Fruit fly (Drosophila melanogaster) whole organism, embryonic: Measurements from ENCODE around the gene CG16790.

Experiments used
- Ada2b ChIP-seq: fragments of 200-800 bp; sonication (Bioruptor generic); IDR thresholded peaks from 2 replicates; pipeline ENCODE4 v1.3.6; 2022; ENCODE audit warnings: missing biosample characterization, missing genetic modification characterization
- CG11398 ChIP-seq: fragments of 200-800 bp; sonication (Bioruptor generic); optimal IDR thresholded peaks from 2 replicates; lab custom pipeline; 2016; ENCODE audit warnings: missing biosample characterization, missing genetic modification characterization
- CG11504 ChIP-seq: fragments of 200-800 bp; sonication (Bioruptor generic); optimal IDR thresholded peaks from 3 replicates; lab custom pipeline; 2019; ENCODE audit warnings: missing biosample characterization, mild to moderate bottlenecking, missing genetic modification characterization, moderate library complexity
- CG12104 ChIP-seq: fragments of 200-800 bp; sonication (Bioruptor generic); optimal IDR thresholded peaks from 3 replicates; lab custom pipeline; 2016; ENCODE audit warnings: missing biosample characterization, missing genetic modification characterization
- CG13123 ChIP-seq: fragments of 200-800 bp; sonication (Bioruptor generic); optimal IDR thresholded peaks from 2 replicates; lab custom pipeline; 2016; ENCODE audit warnings: missing biosample characterization, missing genetic modification characterization
- CG13624 ChIP-seq: fragments of 200-800 bp; sonication (Bioruptor generic); optimal IDR thresholded peaks from 2 replicates; lab custom pipeline; 2016; ENCODE audit warnings: missing biosample characterization, missing genetic modification characterization
- CG14860 ChIP-seq: fragments of 200-800 bp; sonication (Bioruptor generic); IDR thresholded peaks from 3 replicates; pipeline ENCODE4 v1.3.6; 2022; ENCODE audit warnings: missing biosample characterization, missing genetic modification characterization; ENCODE audit not compliant: partially characterized antibody
- CG18476 ChIP-seq: fragments of 200-800 bp; sonication (Bioruptor generic); optimal IDR thresholded peaks from 2 replicates; lab custom pipeline; 2016; ENCODE audit warnings: missing biosample characterization, mild to moderate bottlenecking, missing genetic modification characterization
- CG30020 ChIP-seq: fragments of 200-800 bp; optimal IDR thresholded peaks from 2 replicates; lab custom pipeline; 2019; ENCODE audit warnings: missing biosample characterization, mild to moderate bottlenecking, missing genetic modification characterization, moderate library complexity
- CG31365 ChIP-seq: fragments of 200-800 bp; sonication (Bioruptor generic); optimal IDR thresholded peaks from 2 replicates; lab custom pipeline; 2018; ENCODE audit warnings: missing biosample characterization, mild to moderate bottlenecking, missing genetic modification characterization
- CG4424 ChIP-seq: fragments of 200-800 bp; sonication (Bioruptor generic); optimal IDR thresholded peaks from 3 replicates; lab custom pipeline; 2016; ENCODE audit warnings: missing biosample characterization, missing genetic modification characterization
- CG5953 ChIP-seq: fragments of 200-800 bp; sonication (Bioruptor generic); IDR thresholded peaks from 2 replicates; pipeline ENCODE4 v1.3.6; 2022; ENCODE audit warnings: missing biosample characterization, missing genetic modification characterization
- CG9797 ChIP-seq: fragments of 200-800 bp; sonication (Bioruptor generic); optimal IDR thresholded peaks from 3 replicates; lab custom pipeline; 2018; ENCODE audit warnings: missing biosample characterization, mild to moderate bottlenecking, missing genetic modification characterization
- CG9876 ChIP-seq: fragments of 200-800 bp; sonication (Bioruptor generic); optimal IDR thresholded peaks from 2 replicates; lab custom pipeline; 2016; ENCODE audit warnings: missing biosample characterization, missing genetic modification characterization
- CoRest ChIP-seq: fragments of 200-800 bp; sonication (Bioruptor generic); optimal IDR thresholded peaks from 3 replicates; lab custom pipeline; 2018; ENCODE audit warnings: missing biosample characterization, mild to moderate bottlenecking, missing genetic modification characterization, moderate library complexity
- Dad ChIP-seq: fragments of 200-800 bp; sonication (Bioruptor generic); optimal IDR thresholded peaks from 3 replicates; lab custom pipeline; 2016; ENCODE audit warnings: missing biosample characterization, missing genetic modification characterization
- Dfd ChIP-seq, 2 experiments: fragments of >200 bp; optimal IDR thresholded peaks; 2 replicates each; lab custom pipeline; 2017; ENCODE audit warnings: missing biosample characterization in 2 of 2, missing genetic modification characterization in 2 of 2
- Ets65A ChIP-seq: fragments of 200-800 bp; sonication (Bioruptor generic); peaks from one replicate; lab custom pipeline; 2016; ENCODE audit warnings: missing biosample characterization, missing genetic modification characterization
- Ets97D ChIP-seq: fragments of 200-800 bp; sonication (Bioruptor generic); optimal IDR thresholded peaks from 3 replicates; lab custom pipeline; 2016; ENCODE audit warnings: missing biosample characterization, missing genetic modification characterization
- HmgD ChIP-seq: fragments of 200-800 bp; sonication (Bioruptor generic); optimal IDR thresholded peaks from 3 replicates; lab custom pipeline; 2016; ENCODE audit warnings: missing biosample characterization, missing genetic modification characterization
- Hr51 ChIP-seq, 2 experiments: fragments of 200-800 bp; sonication (Bioruptor generic); optimal IDR thresholded peaks; 2 replicates in 1 of 2; 3 replicates in 1 of 2; lab custom pipeline; 2016 to 2018; ENCODE audit warnings: missing biosample characterization in 2 of 2, missing genetic modification characterization in 2 of 2, mild to moderate bottlenecking in 1 of 2, moderate library complexity in 1 of 2
- Kr ChIP-seq: fragments of 200-800 bp; sonication (Bioruptor generic); optimal IDR thresholded peaks from 2 replicates; lab custom pipeline; 2017; ENCODE audit warnings: missing biosample characterization, mild to moderate bottlenecking, missing genetic modification characterization
- Lhr ChIP-seq: fragments of 200-800 bp; sonication (Bioruptor generic); optimal IDR thresholded peaks from 3 replicates; lab custom pipeline; 2017; ENCODE audit warnings: mild to moderate bottlenecking, missing biosample characterization, missing genetic modification reagents, missing genetic modification characterization
- MTF-1 ChIP-seq: fragments of 200-800 bp; sonication (Bioruptor generic); optimal IDR thresholded peaks from 2 replicates; lab custom pipeline; 2018; ENCODE audit warnings: missing biosample characterization, mild to moderate bottlenecking, missing genetic modification characterization, borderline replicate concordance
- Nf-YB ChIP-seq: fragments of 200-800 bp; sonication (Bioruptor generic); optimal IDR thresholded peaks from 3 replicates; lab custom pipeline; 2019; ENCODE audit warnings: missing biosample characterization, mild to moderate bottlenecking, missing genetic modification characterization, moderate library complexity
- Oaz ChIP-seq: fragments of 200-800 bp; sonication (Bioruptor generic); IDR thresholded peaks from 2 replicates; pipeline ENCODE4 v1.3.6; 2022; ENCODE audit warnings: missing biosample characterization, missing genetic modification characterization
- Sry-δ ChIP-seq: fragments of 200-800 bp; sonication (Bioruptor generic); optimal IDR thresholded peaks from 2 replicates; lab custom pipeline; 2016; ENCODE audit warnings: missing biosample characterization, missing genetic modification characterization
- Tbp ChIP-seq: fragments of >200 bp; optimal IDR thresholded peaks from 2 replicates; lab custom pipeline; 2018; ENCODE audit warnings: missing biosample characterization, missing genetic modification characterization
- Xrp1 ChIP-seq: fragments of 200-800 bp; sonication (Bioruptor generic); IDR thresholded peaks from 2 replicates; pipeline ENCODE4 v1.3.6; 2022; ENCODE audit warnings: missing biosample characterization, missing genetic modification characterization
- aop ChIP-seq: fragments of 200-800 bp; sonication (Bioruptor generic); IDR thresholded peaks from 2 replicates; pipeline ENCODE4 v1.3.6; 2022; ENCODE audit warnings: missing biosample characterization, missing genetic modification characterization
- ara ChIP-seq: fragments of 200-800 bp; sonication (Bioruptor generic); IDR thresholded peaks from 2 replicates; pipeline ENCODE4 v1.3.6; 2022; ENCODE audit warnings: missing biosample characterization, missing genetic modification characterization
- bowl ChIP-seq: fragments of 200-800 bp; sonication (Bioruptor generic); IDR thresholded peaks from 2 replicates; pipeline ENCODE4 v1.3.6; 2022; ENCODE audit warnings: missing biosample characterization, missing genetic modification characterization
- br ChIP-seq: fragments of >200 bp; optimal IDR thresholded peaks from 2 replicates; lab custom pipeline; 2017
- bsh ChIP-seq, 2 experiments: fragments of 200-800 bp; sonication (Bioruptor generic); optimal IDR thresholded peaks; 2 replicates each; lab custom pipeline; 2017 to 2018; ENCODE audit warnings: mild to moderate bottlenecking in 2 of 2, missing biosample characterization in 2 of 2, missing genetic modification characterization in 2 of 2, moderate library complexity in 1 of 2
- btn ChIP-seq: fragments of 200-800 bp; sonication (Bioruptor generic); optimal IDR thresholded peaks from 2 replicates; lab custom pipeline; 2016; ENCODE audit warnings: missing biosample characterization, missing genetic modification characterization
- croc ChIP-seq: fragments of 200-800 bp; sonication (Bioruptor generic); conservative IDR thresholded peaks from 3 replicates; pipeline ENCODE4 v1.3.6; 2022; ENCODE audit warnings: missing biosample characterization, missing genetic modification characterization
- eyg ChIP-seq: fragments of 200-800 bp; sonication (Bioruptor generic); optimal IDR thresholded peaks from 3 replicates; lab custom pipeline; 2016; ENCODE audit warnings: missing biosample characterization, missing genetic modification characterization
- fd102C ChIP-seq: fragments of 200-800 bp; sonication (Bioruptor generic); optimal IDR thresholded peaks from 2 replicates; lab custom pipeline; 2018; ENCODE audit warnings: missing biosample characterization, mild to moderate bottlenecking, missing genetic modification characterization, moderate library complexity
- fru ChIP-seq: fragments of >200 bp; optimal IDR thresholded peaks from 2 replicates; lab custom pipeline; 2017
- gro ChIP-seq: fragments of 200-800 bp; sonication (Bioruptor generic); optimal IDR thresholded peaks from 2 replicates; lab custom pipeline; 2016; ENCODE audit warnings: missing biosample characterization, missing genetic modification characterization
- her ChIP-seq: fragments of 200-800 bp; sonication (Bioruptor generic); optimal IDR thresholded peaks from 2 replicates; lab custom pipeline; 2016; ENCODE audit warnings: missing biosample characterization, missing genetic modification characterization
- kah ChIP-seq: fragments of 200-800 bp; sonication (Bioruptor generic); optimal IDR thresholded peaks from 2 replicates; lab custom pipeline; 2018; ENCODE audit warnings: missing biosample characterization, mild to moderate bottlenecking, missing genetic modification characterization
- lmd ChIP-seq: fragments of 200-800 bp; sonication (Bioruptor generic); IDR thresholded peaks from 2 replicates; pipeline ENCODE4 v1.3.6; 2022; ENCODE audit warnings: missing biosample characterization, missing genetic modification characterization
- onecut ChIP-seq: fragments of 200-800 bp; sonication (Bioruptor generic); IDR thresholded peaks from 2 replicates; pipeline ENCODE4 v1.3.6; 2022; ENCODE audit warnings: missing biosample characterization, missing genetic modification characterization
- pum ChIP-seq: fragments of 200-800 bp; sonication (Bioruptor generic); optimal IDR thresholded peaks from 2 replicates; lab custom pipeline; 2016; ENCODE audit warnings: missing biosample characterization, missing genetic modification characterization
- sna ChIP-seq: fragments of 200-800 bp; sonication (Bioruptor generic); IDR thresholded peaks from 2 replicates; pipeline ENCODE4 v1.3.6; 2022; ENCODE audit warnings: missing biosample characterization, missing genetic modification characterization; ENCODE audit not compliant: partially characterized antibody
- sqz ChIP-seq: fragments of 200-800 bp; sonication (Bioruptor generic); optimal IDR thresholded peaks from 3 replicates; lab custom pipeline; 2018; ENCODE audit warnings: missing biosample characterization, mild to moderate bottlenecking, missing genetic modification characterization
- ssp ChIP-seq: fragments of 200-800 bp; sonication (Bioruptor generic); IDR thresholded peaks from 2 replicates; pipeline ENCODE4 v1.3.6; 2022; ENCODE audit warnings: missing biosample characterization, missing genetic modification characterization
- sug ChIP-seq: fragments of 200-800 bp; optimal IDR thresholded peaks from 2 replicates; lab custom pipeline; 2019; ENCODE audit warnings: missing biosample characterization, mild to moderate bottlenecking, missing genetic modification characterization, moderate library complexity
- tap ChIP-seq: fragments of 200-800 bp; optimal IDR thresholded peaks from 3 replicates; lab custom pipeline; 2019; ENCODE audit warnings: missing biosample characterization, mild to moderate bottlenecking, missing genetic modification characterization, moderate library complexity
- tio ChIP-seq: fragments of 200-800 bp; sonication (Bioruptor generic); optimal IDR thresholded peaks from 2 replicates; lab custom pipeline; 2017; ENCODE audit warnings: missing biosample characterization, missing genetic modification characterization, inconsistent platforms
- tup ChIP-seq: fragments of 200-800 bp; sonication (Bioruptor generic); optimal IDR thresholded peaks from 2 replicates; lab custom pipeline; 2016; ENCODE audit warnings: missing biosample characterization, mild to moderate bottlenecking, missing genetic modification characterization, moderate library complexity

The CG16790 gene

DNA sequence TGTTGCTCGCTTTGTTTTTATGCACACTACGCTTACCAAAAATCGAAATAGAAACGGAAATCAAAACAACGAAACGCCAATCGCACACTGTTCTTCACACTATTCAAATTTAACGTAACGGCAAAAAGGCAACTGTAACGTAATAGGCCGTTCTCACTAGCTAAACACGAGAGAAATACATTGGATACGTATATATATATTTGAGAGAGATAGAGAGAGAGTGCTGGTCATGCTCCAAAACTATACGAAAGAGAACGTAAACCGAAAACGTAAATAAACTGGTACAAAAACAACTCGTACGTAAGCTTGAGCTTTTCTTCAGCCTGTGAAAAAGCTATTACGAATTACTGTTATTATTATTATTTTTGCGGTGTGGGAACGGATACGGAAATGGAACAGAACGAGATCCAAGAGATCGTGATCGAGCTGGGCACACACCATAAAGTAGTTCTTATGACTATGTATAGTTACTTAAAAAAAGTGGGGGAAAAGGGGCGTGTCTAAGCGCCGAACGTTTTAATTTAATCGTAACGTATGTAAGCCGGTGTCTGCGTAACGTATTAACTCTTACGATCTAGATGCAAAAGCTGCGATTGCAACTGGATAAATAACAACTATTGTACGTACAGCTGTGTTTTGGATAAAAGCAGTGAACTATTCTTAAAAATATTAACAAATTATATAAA lies 26.4 kb downstream of the CG16790 start (continued):
- no peak for TF ChIP-seq bowl (GFP tag; lab: Robert Waterston, UW)
- TF ChIP-seq Tbp (GFP tag; lab: Kevin White, UChicago), result no peak
- no peak for TF ChIP-seq eyg (GFP tag; lab: Kevin White, UChicago)
- TF ChIP-seq MTF-1, result no peak
- TF ChIP-seq bsh (GFP tag; optimal IDR thresholded peaks at IDR 0.05; lab: Kevin White, UChicago), result no peak
- no peak for TF ChIP-seq ara (GFP tag; lab: Robert Waterston, UW)
- TF ChIP-seq fru (lab: Kevin White, UChicago), result no peak
- TF ChIP-seq lmd (GFP tag; lab: Robert Waterston, UW), result no peak
- no peak for TF ChIP-seq CG9876 (GFP tag; lab: Kevin White, UChicago)
- TF ChIP-seq pum (GFP tag; lab: Kevin White, UChicago), result no peak
- TF ChIP-seq br, result no peak
- no peak for TF ChIP-seq HmgD (GFP tag; lab: Kevin White, UChicago)
- no peak for TF ChIP-seq sug (tag; lab: Kevin White, UChicago)
- TF ChIP-seq croc (GFP tag; lab: Robert Waterston, UW), result no peak
- no peak for TF ChIP-seq CG9797
- TF ChIP-seq kah (GFP tag; lab: Kevin White, UChicago), result no peak
- TF ChIP-seq CG31365 (tag; lab: Kevin White, UChicago), result no peak
- TF ChIP-seq Nf-YB, result no peak
- no peak for TF ChIP-seq CG5953 (GFP tag; lab: Robert Waterston, UW)
- TF ChIP-seq Ets97D (GFP tag; lab: Kevin White, UChicago), result peak; percentile 67
- TF ChIP-seq CG30020 (tag; lab: Kevin White, UChicago), result peak; percentile 78
- no peak for TF ChIP-seq tup
- TF ChIP-seq CG18476 (GFP tag; lab: Kevin White, UChicago), result no peak
- TF ChIP-seq tio (GFP tag; lab: Kevin White, UChicago), result no peak
- no peak for TF ChIP-seq Hr51 (GFP tag; optimal IDR thresholded peaks at IDR 0.05; lab: Kevin White, UChicago)
- peak; percentile 72 for TF ChIP-seq Lhr (GFP tag; lab: Kevin White, UChicago)
- peak; percentile 80 for TF ChIP-seq ssp (GFP tag; lab: Robert Waterston, UW)
- TF ChIP-seq CG13123 (GFP tag; lab: Kevin White, UChicago), result no peak
- no peak for TF ChIP-seq sqz (GFP tag; lab: Kevin White, UChicago)
- no peak for TF ChIP-seq Xrp1 (GFP tag; lab: Robert Waterston, UW)
- TF ChIP-seq CG11398 (GFP tag; lab: Kevin White, UChicago), result no peak
- TF ChIP-seq CoRest (tag; lab: Kevin White, UChicago), result no peak
- TF ChIP-seq tap (tag; lab: Kevin White, UChicago), result no peak
- no peak for TF ChIP-seq Kr (GFP tag; lab: Kevin White, UChicago)
- TF ChIP-seq CG11504 (tag; lab: Kevin White, UChicago), result no peak
- TF ChIP-seq Ets65A (GFP tag; lab: Kevin White, UChicago), result peak; percentile 36
- no peak for TF ChIP-seq btn
- no peak for TF ChIP-seq CG12104 (GFP tag; lab: Kevin White, UChicago)
- no peak for TF ChIP-seq sna
- TF ChIP-seq CG14860 (GFP tag; lab: Robert Waterston, UW), result no peak
- peak in 1 of 2 experiments; percentile 9 for TF ChIP-seq Dfd (GFP tag; optimal IDR thresholded peaks at IDR 0.05; lab: Kevin White, UChicago)
- TF ChIP-seq Sry-δ, result no peak
- TF ChIP-seq gro (GFP tag; lab: Kevin White, UChicago), result no peak
- TF ChIP-seq Ada2b (GFP tag; lab: Robert Waterston, UW), result no peak
- TF ChIP-seq onecut, result no peak
- TF ChIP-seq Dad, result no peak
- TF ChIP-seq CG4424 (GFP tag; lab: Kevin White, UChicago), result no peak
- no peak for TF ChIP-seq Oaz (GFP tag; lab: Robert Waterston, UW)
- TF ChIP-seq fd102C (GFP tag; lab: Kevin White, UChicago), result no peak
- TF ChIP-seq her (GFP tag; lab: Kevin White, UChicago), result no peak
- TF ChIP-seq CG13624 (GFP tag; lab: Kevin White, UChicago), result no peak
- no peak for TF ChIP-seq aop
